Worm (Caenorhabditis elegans) whole organism, L4 larva: ENCODE data around the gene nstp-9.
A peak's percentile ranks its signal among the peaks of the same experiment; 100 is the strongest.

Source experiments
- D1046.2 ChIP-seq: fragments of 200-800 bp; sonication (Bioruptor generic); IDR thresholded peaks from 2 replicates; pipeline ENCODE4 v1.3.6; 2022; ENCODE audit warnings: missing genetic modification characterization, missing compliant biosample characterization
- F44E2.7 ChIP-seq: fragments of 200-800 bp; sonication (Bioruptor generic); IDR thresholded peaks from 2 replicates; pipeline ENCODE4 v2.1.2; 2022; ENCODE audit warnings: missing genetic modification characterization, missing compliant biosample characterization
- R02D3.7 ChIP-seq: fragments of 150-350 bp; sonication (generic microtip); optimal IDR thresholded peaks from 3 replicates; lab custom pipeline; 2014; ENCODE audit warnings: missing biosample characterization, missing genetic modification characterization
- Y5F2A.4 ChIP-seq: fragments of 200-800 bp; sonication (Bioruptor generic); optimal IDR thresholded peaks from 2 replicates; lab custom pipeline; 2018; ENCODE audit warnings: mild to moderate bottlenecking, missing genetic modification characterization, missing compliant biosample characterization
- Y75B8A.6 ChIP-seq: fragments of 200-800 bp; sonication (Bioruptor generic); IDR thresholded peaks from 2 replicates; pipeline ENCODE4 v1.3.6; 2022; ENCODE audit warnings: missing genetic modification reagents, missing genetic modification characterization, missing compliant biosample characterization
- ZK337.2 ChIP-seq: fragments of 200-800 bp; sonication (Bioruptor generic); IDR thresholded peaks from 2 replicates; pipeline ENCODE4 v1.3.6; 2022; ENCODE audit warnings: missing genetic modification reagents, missing genetic modification characterization, missing compliant biosample characterization
- aha-1 ChIP-seq: fragments of 150-350 bp; peaks from one replicate; lab custom pipeline; 2014; ENCODE audit warnings: missing biosample characterization, missing genetic modification characterization
- aly-2 ChIP-seq: sonication (generic microtip); optimal IDR thresholded peaks from 2 replicates; lab custom pipeline; 2018; ENCODE audit warnings: missing biosample characterization, missing genetic modification characterization
- ceh-20 ChIP-seq: fragments of 200-800 bp; sonication (Bioruptor generic); IDR thresholded peaks from 2 replicates; pipeline ENCODE4 v1.3.6; 2022; ENCODE audit warnings: missing genetic modification reagents, missing genetic modification characterization, missing compliant biosample characterization
- ceh-82 ChIP-seq: sonication (generic microtip); optimal IDR thresholded peaks from 2 replicates; lab custom pipeline; 2017; ENCODE audit warnings: missing biosample characterization, missing genetic modification characterization
- ctbp-1 ChIP-seq: fragments of 200-800 bp; sonication (Bioruptor generic); IDR thresholded peaks from 2 replicates; pipeline ENCODE4 v1.3.6; 2022; ENCODE audit warnings: missing genetic modification reagents, missing genetic modification characterization, missing compliant biosample characterization
- daf-12 ChIP-seq: fragments of 150-350 bp; optimal IDR thresholded peaks from 2 replicates; lab custom pipeline; 2014; ENCODE audit warnings: missing biosample characterization, missing genetic modification reagents, missing genetic modification characterization
- egl-43 ChIP-seq: fragments of 200-800 bp; sonication (Bioruptor generic); IDR thresholded peaks from 2 replicates; pipeline ENCODE4 v1.3.6; 2022; ENCODE audit warnings: missing genetic modification reagents, missing genetic modification characterization, missing compliant biosample characterization
- fkh-10 ChIP-seq: fragments of 150-350 bp; optimal IDR thresholded peaks from 2 replicates; lab custom pipeline; 2014; ENCODE audit warnings: missing biosample characterization, missing genetic modification reagents, missing genetic modification characterization
- hlh-11 ChIP-seq: fragments of 200-800 bp; sonication (Bioruptor generic); optimal IDR thresholded peaks from 2 replicates; lab custom pipeline; 2018; ENCODE audit warnings: mild to moderate bottlenecking, missing genetic modification characterization, missing compliant biosample characterization
- jun-1 ChIP-seq: fragments of 150-350 bp; optimal IDR thresholded peaks from 2 replicates; lab custom pipeline; 2014; ENCODE audit warnings: missing biosample characterization, missing genetic modification reagents, missing genetic modification characterization
- lim-7 ChIP-seq: fragments of 200-800 bp; sonication (Bioruptor generic); IDR thresholded peaks from 2 replicates; pipeline ENCODE4 v1.3.6; 2022; ENCODE audit warnings: missing genetic modification characterization, missing compliant biosample characterization
- lin-13 ChIP-seq: fragments of 150-350 bp; optimal IDR thresholded peaks from 2 replicates; lab custom pipeline; 2014; ENCODE audit warnings: missing biosample characterization, missing genetic modification reagents, missing genetic modification characterization
- lin-29 ChIP-seq: fragments of 200-800 bp; sonication (Bioruptor generic); IDR thresholded peaks from 2 replicates; pipeline ENCODE4 v1.3.6; 2022; ENCODE audit warnings: missing genetic modification reagents, missing genetic modification characterization, missing compliant biosample characterization
- lin-39 ChIP-seq: fragments of 150-350 bp; optimal IDR thresholded peaks from 2 replicates; lab custom pipeline; 2014; ENCODE audit warnings: missing biosample characterization, missing genetic modification reagents, missing genetic modification characterization
- lsy-2 ChIP-seq, 2 experiments: fragments of 150-350 bp in 1 of 2; sonication (generic microtip) in 1 of 2; optimal IDR thresholded peaks; 2 replicates each; lab custom pipeline; 2014 to 2017; ENCODE audit warnings: missing biosample characterization in 2 of 2, missing genetic modification characterization in 2 of 2
- madf-9 ChIP-seq: fragments of 200-800 bp; sonication (Bioruptor generic); conservative IDR thresholded peaks from 2 replicates; pipeline ENCODE4 v1.3.6; 2022; ENCODE audit warnings: missing genetic modification reagents, missing genetic modification characterization, missing compliant biosample characterization
- mdt-29 ChIP-seq: fragments of 200-800 bp; sonication (Bioruptor generic); IDR thresholded peaks from 2 replicates; pipeline ENCODE4 v1.3.6; 2022; ENCODE audit warnings: missing genetic modification reagents, missing genetic modification characterization, missing compliant biosample characterization
- mep-1 ChIP-seq: fragments of 150-350 bp; sonication (generic microtip); optimal IDR thresholded peaks from 3 replicates; lab custom pipeline; 2014; ENCODE audit warnings: missing biosample characterization, missing genetic modification characterization
- nhr-10 ChIP-seq: fragments of 150-350 bp; optimal IDR thresholded peaks from 2 replicates; lab custom pipeline; 2014; ENCODE audit warnings: missing biosample characterization, missing genetic modification characterization
- nhr-11 ChIP-seq: fragments of 150-350 bp; optimal IDR thresholded peaks from 2 replicates; lab custom pipeline; 2014; ENCODE audit warnings: missing biosample characterization, missing genetic modification characterization
- nhr-41 ChIP-seq: fragments of 200-800 bp; sonication (Bioruptor generic); IDR thresholded peaks from 2 replicates; pipeline ENCODE4 v1.3.6; 2022; ENCODE audit warnings: missing genetic modification reagents, missing genetic modification characterization, missing compliant biosample characterization
- nhr-42 ChIP-seq: fragments of 200-800 bp; sonication (Bioruptor generic); IDR thresholded peaks from 2 replicates; pipeline ENCODE4 v1.3.6; 2022; ENCODE audit warnings: missing genetic modification characterization, missing compliant biosample characterization
- nhr-48 ChIP-seq: sonication (generic microtip); optimal IDR thresholded peaks from 2 replicates; lab custom pipeline; 2016; ENCODE audit warnings: mild to moderate bottlenecking, missing genetic modification characterization, missing compliant biosample characterization
- nhr-76 ChIP-seq: fragments of 150-350 bp; optimal IDR thresholded peaks from 2 replicates; lab custom pipeline; 2014; ENCODE audit warnings: missing biosample characterization, missing genetic modification characterization
- pha-4 ChIP-seq, 2 experiments: fragments of 150-350 bp in 1 of 2; fragments of 200-800 bp in 1 of 2; sonication (Bioruptor generic) in 1 of 2; IDR thresholded peaks in 1 of 2; optimal IDR thresholded peaks in 1 of 2; 2 replicates each; pipeline versions ENCODE4 v1.3.6 to Lab custom; 2014 to 2022; ENCODE audit warnings: missing genetic modification characterization in 2 of 2, missing genetic modification reagents in 2 of 2, missing biosample characterization in 1 of 2, missing compliant biosample characterization in 1 of 2
- pqm-1 ChIP-seq: sonication (generic microtip); optimal IDR thresholded peaks from 2 replicates; lab custom pipeline; 2017; ENCODE audit warnings: missing biosample characterization, missing genetic modification characterization
- sdz-12 ChIP-seq: fragments of 200-800 bp; sonication (Bioruptor generic); optimal IDR thresholded peaks from 2 replicates; lab custom pipeline; 2018; ENCODE audit warnings: mild to moderate bottlenecking, missing genetic modification characterization, missing compliant biosample characterization
- set-16 ChIP-seq: fragments of 200-800 bp; sonication (Bioruptor generic); IDR thresholded peaks from 2 replicates; pipeline ENCODE4 v1.3.6; 2022; ENCODE audit warnings: missing genetic modification reagents, missing genetic modification characterization, missing compliant biosample characterization
- spr-1 ChIP-seq: sonication (generic microtip); optimal IDR thresholded peaks from 2 replicates; lab custom pipeline; 2016; ENCODE audit warnings: mild to moderate bottlenecking, missing genetic modification characterization, missing compliant biosample characterization
- unc-130 ChIP-seq: sonication (generic microtip); optimal IDR thresholded peaks from 2 replicates; lab custom pipeline; 2016; ENCODE audit warnings: missing genetic modification reagents, missing genetic modification characterization, missing compliant biosample characterization
- vab-7 ChIP-seq: fragments of 200-800 bp; sonication (Bioruptor generic); IDR thresholded peaks from 2 replicates; pipeline ENCODE4 v1.3.6; 2022; ENCODE audit warnings: missing genetic modification reagents, missing genetic modification characterization, missing compliant biosample characterization
- zip-11 ChIP-seq: fragments of 200-800 bp; sonication (Bioruptor generic); IDR thresholded peaks from 2 replicates; pipeline ENCODE4 v1.3.6; 2022; ENCODE audit warnings: missing genetic modification characterization, missing compliant biosample characterization

nstp-9 gene

ce11 chrX:10900079-10900724 is 19.3 kb downstream of the nstp-9 start, which contains the start of gene suca-1 (continued):
- TF ChIP-seq lin-39: no peak
- TF ChIP-seq jun-1: no peak
- peak; percentile 56 for TF ChIP-seq hlh-11 (tag; lab: Kevin White, UChicago)
- no peak for TF ChIP-seq pha-4 (GFP tag; IDR thresholded peaks at IDR 0.05; lab: Robert Waterston, UW)
- no peak for TF ChIP-seq pha-4 (tag; optimal IDR thresholded peaks at IDR 0.05; lab: Kevin White, UChicago)
- no peak for TF ChIP-seq daf-12 (tag; lab: Kevin White, UChicago)
- TF ChIP-seq mdt-29 (GFP tag; lab: Robert Waterston, UW): no peak
- TF ChIP-seq mep-1: peak; percentile 39
- TF ChIP-seq zip-11 (GFP tag; lab: Robert Waterston, UW): no peak
- peak; percentile 0 to 59 for TF ChIP-seq lsy-2 (tag; optimal IDR thresholded peaks at IDR 0.05; lab: Kevin White, UChicago)
- no peak for TF ChIP-seq spr-1

DNA sequence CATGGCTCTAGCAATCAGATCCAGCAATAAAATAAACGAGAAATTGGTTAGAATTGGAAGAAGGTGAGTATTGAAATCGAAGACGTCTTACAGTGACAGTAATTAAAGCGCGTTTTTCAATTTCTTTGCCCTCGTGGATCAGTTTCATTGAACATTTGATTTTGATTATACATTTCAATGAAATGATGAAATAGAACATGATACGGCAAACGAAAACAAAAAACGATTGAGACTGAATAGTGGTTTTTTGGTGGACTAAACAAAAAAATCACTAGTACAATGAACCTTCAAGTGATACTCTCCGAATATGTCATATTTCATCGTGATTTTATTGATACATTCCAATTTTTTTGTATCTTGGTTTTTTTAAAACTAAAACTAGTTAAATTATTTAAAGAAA is 23.0 kb downstream of the nstp-9 start, which contains the start of gene haly-1:
Gene haly-1 (minus strand): TSS at position 101 of the 400 bp plus-strand sequence.
- no peak for TF ChIP-seq sdz-12 (GFP tag; lab: Kevin White, UChicago)
- no peak for TF ChIP-seq Y75B8A.6 (GFP tag; lab: Robert Waterston, UW)
- no peak for TF ChIP-seq pha-4 (GFP tag; IDR thresholded peaks at IDR 0.05; lab: Robert Waterston, UW)
- no peak for TF ChIP-seq pha-4 (tag; optimal IDR thresholded peaks at IDR 0.05; lab: Kevin White, UChicago)
- TF ChIP-seq madf-9 (GFP tag; lab: Robert Waterston, UW): no peak
- no peak for TF ChIP-seq nhr-11 (tag; lab: Kevin White, UChicago)
- no peak for TF ChIP-seq aha-1 (tag; lab: Kevin White, UChicago)
- TF ChIP-seq ceh-82: no peak
- TF ChIP-seq hlh-11 (tag; lab: Kevin White, UChicago): no peak
- TF ChIP-seq Y5F2A.4: no peak
- no peak for TF ChIP-seq lin-13 (GFP tag; lab: Kevin White, UChicago)
- TF ChIP-seq, all 104 proteins: peak for 0

- TF ChIP-seq R02D3.7 (no peak), vab-7 (no peak), set-16 (GFP tag; lab: Robert Waterston, UW) (no peak), spr-1 (no peak), lsy-2 (tag; optimal IDR thresholded peaks at IDR 0.05; lab: Kevin White, UChicago) (no peak), unc-130 (GFP tag; lab: Kevin White, UChicago) (no peak), fkh-10 (GFP tag; lab: Kevin White, UChicago) (no peak), ctbp-1 (no peak), aha-1 (tag; lab: Kevin White, UChicago) (no peak), nhr-48 (no peak), F44E2.7 (GFP tag; lab: Robert Waterston, UW) (no peak), aly-2 (tag; lab: Kevin White, UChicago) (no peak), egl-43 (GFP tag; lab: Robert Waterston, UW) (no peak), ZK337.2 (no peak), nhr-11 (tag; lab: Kevin White, UChicago) (no peak), nhr-42 (no peak), pqm-1 (tag; lab: Kevin White, UChicago) (no peak)
Observed at ce11 chrX:10891890-10892289, 27.6 kb downstream of the nstp-9 start, which contains the start of gene F47B10.3. F47B10.3 (plus strand) TSS chrX:10892190.

ce11 chrX:10890965-10891364 is 28.5 kb downstream of the nstp-9 start, which contains the start of gene F47B10.4:
F47B10.4 (plus strand) TSS chrX:10891265.
- TF ChIP-seq lim-7: no peak
- no peak for TF ChIP-seq nhr-41
- TF ChIP-seq nhr-10 (tag; lab: Kevin White, UChicago): no peak
- no peak for TF ChIP-seq lin-29 (GFP tag; lab: Robert Waterston, UW)
- TF ChIP-seq ceh-20: no peak
- no peak for TF ChIP-seq nhr-76 (tag; lab: Kevin White, UChicago)
- no peak for TF ChIP-seq D1046.2 (GFP tag; lab: Robert Waterston, UW)
- TF ChIP-seq, all 104 proteins: peak for 0
